Worm (Caenorhabditis elegans): Measurements from ENCODE around the gene ufl-1.

ufl-1 gene

DNA sequence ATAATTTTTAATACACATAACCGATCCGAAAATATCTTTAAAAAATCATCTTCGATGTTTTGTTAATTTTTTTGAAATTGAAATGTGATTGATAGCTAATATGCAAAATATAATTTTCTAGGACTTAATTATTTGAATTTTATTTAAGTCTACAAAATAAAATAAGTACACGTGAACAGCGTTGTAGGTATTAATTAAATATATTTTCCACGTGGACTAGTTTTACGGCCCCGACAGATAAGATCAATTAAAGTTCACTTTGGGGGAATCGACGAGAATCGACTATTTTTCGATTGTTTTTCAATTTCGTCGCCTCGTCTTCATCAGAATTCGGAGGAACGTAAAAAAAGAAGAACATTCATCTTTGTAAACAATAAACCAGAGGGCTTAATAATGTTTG, 37.5 kb downstream of the ufl-1 start, which contains the start of gene C25A8.5:
Gene C25A8.5 (plus strand): TSS at position 301 of the 400 bp plus-strand sequence.
- TF ChIP-seq ceh-2 (tag; optimal IDR thresholded peaks at IDR 0.05), result no peak
- TF ChIP-seq nfya-1 (tag; optimal IDR thresholded peaks at IDR 0.05), result no peak
- TF ChIP-seq ceh-30 (tag; optimal IDR thresholded peaks at IDR 0.05), result no peak
- no peak for TF ChIP-seq rnt-1 (tag; optimal IDR thresholded peaks at IDR 0.05)
- TF ChIP-seq npax-4 (tag; optimal IDR thresholded peaks at IDR 0.05), result no peak
- no peak for TF ChIP-seq ref-2 (tag; optimal IDR thresholded peaks at IDR 0.05)
- no peak for TF ChIP-seq unc-3 (GFP tag; conservative IDR thresholded peaks at IDR 0.05)
- TF ChIP-seq unc-3 (tag; optimal IDR thresholded peaks at IDR 0.05), result no peak

DNA sequence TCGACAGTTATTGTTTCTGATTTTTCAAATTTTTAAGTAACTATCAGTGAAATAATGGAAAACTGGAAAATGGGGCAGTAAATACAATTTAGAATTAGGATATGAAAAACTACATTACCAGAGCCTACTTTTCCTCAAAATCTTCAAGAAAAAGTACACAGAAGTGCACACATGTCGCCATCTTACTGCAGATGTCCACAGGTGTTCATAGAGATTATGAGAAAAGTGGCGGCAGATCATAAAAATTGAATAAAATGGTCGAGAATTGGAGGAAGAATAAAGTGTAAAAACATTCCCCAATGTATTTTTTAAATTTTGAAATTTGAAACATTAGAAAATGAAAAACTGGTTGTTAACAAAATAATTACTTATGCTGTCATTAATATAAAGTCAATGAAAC, 38.7 kb downstream of the ufl-1 start:
- TF ChIP-seq pros-1 (tag; optimal IDR thresholded peaks at IDR 0.05) (no peak), ceh-6 (GFP tag; optimal IDR thresholded peaks at IDR 0.05) (no peak), ceh-18 (tag; optimal IDR thresholded peaks at IDR 0.05) (no peak), unc-55 (GFP tag; optimal IDR thresholded peaks at IDR 0.05) (no peak), elt-2 (tag; optimal IDR thresholded peaks at IDR 0.05) (no peak), ceh-22 (tag; optimal IDR thresholded peaks at IDR 0.05) (no peak), dve-1 (tag; optimal IDR thresholded peaks at IDR 0.05) (no peak), elt-4 (tag; optimal IDR thresholded peaks at IDR 0.05) (no peak), pha-2 (tag; optimal IDR thresholded peaks at IDR 0.05) (no peak), hlh-15 (tag; optimal IDR thresholded peaks at IDR 0.05) (no peak), che-1 (tag; optimal IDR thresholded peaks at IDR 0.05) (no peak)

DNA sequence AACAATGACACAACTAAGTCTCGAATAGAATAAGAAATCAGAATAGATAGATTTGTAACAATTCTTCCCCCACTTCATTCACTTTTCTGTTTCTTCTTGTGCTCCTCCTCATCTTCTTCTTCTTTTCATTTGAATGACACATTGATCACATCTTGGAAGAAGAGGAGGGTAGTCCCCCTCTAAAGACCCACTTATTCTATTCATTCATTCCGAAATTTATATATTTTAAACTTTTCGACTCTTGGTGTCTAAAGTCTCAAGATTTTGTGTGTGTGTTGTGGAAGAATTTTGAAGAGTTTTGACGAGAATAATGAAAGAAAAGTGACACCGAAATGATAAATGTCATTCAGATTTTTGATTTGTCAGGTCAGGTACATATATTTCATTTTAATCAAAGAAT, 45.6 kb downstream of the ufl-1 start:
- TF ChIP-seq npax-4 (tag; optimal IDR thresholded peaks at IDR 0.05) (no peak), unc-55 (GFP tag; optimal IDR thresholded peaks at IDR 0.05) (peak; percentile 74)

DNA sequence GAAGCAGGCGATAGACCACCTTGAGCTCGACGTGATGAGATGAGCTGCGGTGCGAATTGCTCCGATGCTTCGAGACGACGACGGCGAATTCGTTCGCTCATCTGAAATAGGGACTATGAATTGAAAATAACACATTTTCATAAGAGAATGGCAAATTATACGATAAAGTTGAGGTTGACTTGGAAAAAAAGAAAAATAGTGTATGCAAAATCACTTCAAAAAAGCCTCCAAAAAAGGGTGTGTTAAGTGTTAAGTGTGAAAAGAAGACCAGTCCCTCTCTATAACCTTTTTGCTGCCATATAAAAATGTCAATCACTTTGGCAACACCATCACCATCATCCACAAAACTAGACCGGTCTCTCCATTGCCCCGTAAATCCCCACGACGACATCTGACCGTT, 49.8 kb downstream of the ufl-1 start, which contains the start of gene prkl-1:
Gene prkl-1 (minus strand): TSS at position 101 of the 400 bp plus-strand sequence.
- TF ChIP-seq C08G9.2 (tag; optimal IDR thresholded peaks at IDR 0.05), result no peak
- TF ChIP-seq hlh-13 (GFP tag; optimal IDR thresholded peaks at IDR 0.05), result no peak
- TF ChIP-seq elt-4 (tag; optimal IDR thresholded peaks at IDR 0.05), result no peak
- TF ChIP-seq che-1 (tag; optimal IDR thresholded peaks at IDR 0.05), result no peak
- TF ChIP-seq syd-9 (tag; optimal IDR thresholded peaks at IDR 0.05), result no peak

DNA sequence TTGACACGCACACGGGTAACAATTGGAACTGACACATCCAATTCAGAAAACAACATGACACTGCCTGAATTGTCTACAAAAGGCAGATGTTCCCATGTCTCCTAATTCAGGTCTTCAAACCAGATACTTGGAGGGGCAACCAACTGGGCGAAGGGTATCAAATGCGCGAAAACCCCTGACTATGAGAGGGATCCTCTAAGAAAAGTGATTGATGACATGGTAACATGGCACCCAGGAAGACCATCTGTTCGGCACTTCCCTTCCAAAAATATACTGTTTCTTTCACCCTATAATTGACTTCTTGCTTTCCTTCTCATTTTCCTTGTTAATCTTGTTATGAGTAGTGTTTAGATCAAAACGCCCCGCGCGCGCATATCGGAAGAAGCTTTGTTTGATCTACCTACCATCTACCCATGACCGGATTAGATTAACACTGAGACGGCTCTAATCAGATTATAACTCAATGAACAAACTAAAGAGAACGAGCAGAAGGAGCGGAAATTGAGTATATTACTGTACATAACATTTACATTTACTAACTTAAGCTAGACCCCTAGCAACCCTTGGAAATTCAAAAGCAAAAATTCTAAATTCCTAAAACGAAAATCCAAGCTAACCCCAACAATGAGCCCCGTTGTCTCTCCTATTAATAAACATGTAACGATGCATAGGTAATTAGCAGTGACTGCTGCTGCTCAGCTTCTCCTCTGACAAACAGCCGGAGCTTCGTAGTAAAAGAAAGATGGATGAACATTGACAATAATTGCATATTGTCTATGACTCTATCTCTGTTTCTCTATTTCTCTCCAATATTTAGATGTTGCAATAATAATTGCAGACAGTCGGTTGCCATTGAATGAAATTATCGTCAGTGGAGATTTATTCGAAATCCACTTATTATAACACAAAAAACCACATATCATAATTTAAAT, 51.9 kb downstream of the ufl-1 start:
- TF ChIP-seq ceh-31 (tag; optimal IDR thresholded peaks at IDR 0.05) (peak; percentile 32), pha-2 (tag; optimal IDR thresholded peaks at IDR 0.05) (peak; percentile 12), unc-55 (GFP tag; optimal IDR thresholded peaks at IDR 0.05) (peak; percentile 67), pax-1 (tag; optimal IDR thresholded peaks at IDR 0.05) (peak; percentile 91), hlh-30 (tag; optimal IDR thresholded peaks at IDR 0.05; ENCODE audit: insufficient read depth) (no peak), T23F11.4 (GFP tag; optimal IDR thresholded peaks at IDR 0.05) (no peak)

Measured in whole organism, late embryonic.